Fruit fly (Drosophila melanogaster): ENCODE data around the gene CG9114.

Gene CG9114

dm6 chrX:15297963-15298297 is 35.0 kb downstream of the CG9114 start:
- TF ChIP-seq h (optimal IDR thresholded peaks at IDR 0.05), result no peak
- no peak for TF ChIP-seq Sin3A (optimal IDR thresholded peaks at IDR 0.05)
- no peak for TF ChIP-seq psq (optimal IDR thresholded peaks at IDR 0.05)
- no peak for TF ChIP-seq insv (optimal IDR thresholded peaks at IDR 0.05)
- TF ChIP-seq ttk (optimal IDR thresholded peaks at IDR 0.05), result no peak
- no peak for TF ChIP-seq Myc (optimal IDR thresholded peaks at IDR 0.05)

DNA sequence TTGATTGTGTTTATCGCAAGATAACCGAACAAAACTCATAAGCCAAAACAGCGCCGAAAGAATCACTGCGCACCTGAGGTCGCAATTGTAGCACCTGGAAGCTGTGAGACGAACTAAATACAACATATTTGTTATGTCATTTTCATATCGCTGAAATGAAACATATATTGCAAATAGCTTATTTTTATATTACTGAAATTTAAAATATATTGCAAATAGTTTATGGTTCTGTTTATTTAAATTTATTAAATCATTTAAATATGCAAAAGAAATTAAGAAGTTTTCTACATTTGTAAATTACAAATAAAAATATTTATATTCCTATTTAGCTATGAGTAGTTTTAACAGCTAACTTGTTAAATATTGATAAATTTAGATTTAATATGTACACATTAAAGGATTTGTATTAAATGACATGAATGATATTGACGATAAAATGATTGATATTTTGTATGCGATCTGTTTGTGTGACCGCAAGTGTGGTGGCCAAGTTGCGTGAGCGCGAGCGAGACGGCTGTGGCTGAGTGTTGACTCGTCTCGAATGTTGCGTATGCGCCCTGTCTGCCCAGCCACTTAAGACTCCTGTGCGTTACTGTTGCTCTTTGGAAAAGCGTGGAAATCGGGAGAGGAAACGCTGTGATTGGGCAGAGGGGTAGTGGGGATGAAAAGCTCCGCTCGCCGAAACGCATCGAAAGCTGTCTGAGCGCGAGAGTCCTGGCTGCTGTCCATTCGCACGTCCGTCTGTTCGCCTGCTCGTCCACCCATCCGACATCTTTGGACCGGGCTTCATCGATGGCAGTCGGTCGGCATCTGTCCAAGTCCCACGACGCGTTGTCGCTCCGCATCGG is 35.8 kb downstream of the CG9114 start, which contains the start of gene gce:
Gene gce (plus strand): TSS at position 798 of the 848 bp plus-strand sequence.
- no peak for TF ChIP-seq Myc (optimal IDR thresholded peaks at IDR 0.05)
- no peak for TF ChIP-seq psq (optimal IDR thresholded peaks at IDR 0.05)
- TF ChIP-seq h (optimal IDR thresholded peaks at IDR 0.05), result no peak
- no peak for TF ChIP-seq ttk (optimal IDR thresholded peaks at IDR 0.05)
- no peak for TF ChIP-seq Sin3A (optimal IDR thresholded peaks at IDR 0.05)
- TF ChIP-seq insv (optimal IDR thresholded peaks at IDR 0.05), result no peak

dm6 chrX:15292794-15293193 is 40.2 kb downstream of the CG9114 start, which contains the start of gene CG5877:
CG5877 (plus strand) TSS chrX:15293031.
- no peak for TF ChIP-seq psq (optimal IDR thresholded peaks at IDR 0.05)
- no peak for TF ChIP-seq h (optimal IDR thresholded peaks at IDR 0.05)
- TF ChIP-seq Myc (optimal IDR thresholded peaks at IDR 0.05), result no peak
- no peak for TF ChIP-seq insv (optimal IDR thresholded peaks at IDR 0.05)
- no peak for TF ChIP-seq ttk (optimal IDR thresholded peaks at IDR 0.05)
- no peak for TF ChIP-seq Sin3A (optimal IDR thresholded peaks at IDR 0.05)

Data from Kc167 (cell line).